Worm (Caenorhabditis elegans) whole organism, mixed stage, embryonic: ENCODE results near the gene abf-5.

ENCODE experiments used
- drap-1 ChIP-seq: fragments of 200-800 bp; sonication (Bioruptor generic); optimal IDR thresholded peaks from 3 replicates; lab custom pipeline; 2018; ENCODE audit warnings: mild to moderate bottlenecking, missing genetic modification characterization, missing compliant biosample characterization
- elt-3 ChIP-seq: fragments of 150-350 bp; optimal IDR thresholded peaks from 2 replicates; lab custom pipeline; 2014; ENCODE audit warnings: missing biosample characterization, missing genetic modification characterization
- mep-1 ChIP-seq: fragments of 150-350 bp; optimal IDR thresholded peaks from 2 replicates; lab custom pipeline; 2017; ENCODE audit warnings: missing biosample characterization, missing genetic modification reagents, missing genetic modification characterization, inconsistent platforms
- nhr-28 ChIP-seq: fragments of 150-350 bp; optimal IDR thresholded peaks from 2 replicates; lab custom pipeline; 2014; ENCODE audit warnings: missing biosample characterization, missing genetic modification characterization
- pha-4 ChIP-seq: fragments of 150-350 bp; optimal IDR thresholded peaks from 2 replicates; lab custom pipeline; 2018; ENCODE audit warnings: missing biosample characterization, missing genetic modification reagents, missing genetic modification characterization
- ztf-11 ChIP-seq: fragments of 150-350 bp; optimal IDR thresholded peaks from 2 replicates; lab custom pipeline; 2014; ENCODE audit warnings: missing biosample characterization, missing genetic modification characterization

DNA sequence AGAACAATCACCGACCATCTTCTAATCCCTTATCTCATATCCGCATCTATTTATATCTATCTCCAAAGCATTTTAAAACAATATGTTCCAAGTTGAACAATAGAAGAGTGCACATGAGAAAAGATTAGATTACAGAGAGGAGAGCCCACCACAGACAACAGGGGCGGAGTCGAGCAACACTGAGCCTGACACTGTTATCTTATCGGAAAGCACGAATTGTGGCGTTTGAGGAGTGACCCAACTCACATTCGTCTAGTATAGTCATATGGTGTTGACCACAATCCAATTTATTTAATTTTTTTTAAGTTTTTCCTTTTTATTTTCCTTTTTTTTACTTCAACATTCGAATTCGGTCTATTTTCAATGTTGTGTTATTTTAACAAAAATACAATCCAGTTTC lies 12.0 kb upstream of the abf-5 start:
- TF ChIP-seq drap-1 = no peak
- no peak for TF ChIP-seq pha-4
- TF ChIP-seq elt-3 (tag; lab: Kevin White, UChicago) = no peak
- no peak for TF ChIP-seq nhr-28 (tag; lab: Kevin White, UChicago)
- no peak for TF ChIP-seq mep-1 (tag; lab: Kevin White, UChicago)
- TF ChIP-seq ztf-11 (tag; lab: Kevin White, UChicago) = no peak
